Worm (Caenorhabditis elegans) whole organism, L1 larva: ENCODE measurements around the gene C17E7.12.

Experiments
- egl-27 ChIP-seq, 2 experiments: fragments of 150-350 bp in 1 of 2; sonication (generic microtip); optimal IDR thresholded peaks; 3 replicates each; lab custom pipeline; 2017 to 2018; ENCODE audit warnings: missing biosample characterization in 2 of 2, missing genetic modification characterization in 2 of 2, missing genetic modification reagents in 2 of 2
- fos-1 ChIP-seq: fragments of 150-350 bp; optimal IDR thresholded peaks from 2 replicates; lab custom pipeline; 2014; ENCODE audit warnings: missing biosample characterization, missing genetic modification characterization
- lin-13 ChIP-seq: fragments of 150-350 bp; optimal IDR thresholded peaks from 2 replicates; lab custom pipeline; 2014; ENCODE audit warnings: missing biosample characterization, missing genetic modification reagents, missing genetic modification characterization
- lin-35 ChIP-seq, 2 experiments: fragments of 150-350 bp; optimal IDR thresholded peaks; 2 replicates each; lab custom pipeline; 2014; ENCODE audit warnings: missing biosample characterization in 2 of 2, missing genetic modification characterization in 2 of 2, missing genetic modification reagents in 2 of 2
- nhr-237 ChIP-seq: fragments of 150-350 bp; optimal IDR thresholded peaks from 2 replicates; lab custom pipeline; 2014; ENCODE audit warnings: missing biosample characterization, missing genetic modification characterization
- pqm-1 ChIP-seq: sonication (generic microtip); optimal IDR thresholded peaks from 3 replicates; lab custom pipeline; 2017; ENCODE audit warnings: missing biosample characterization, missing genetic modification characterization
- skn-1 ChIP-seq: fragments of 150-350 bp; optimal IDR thresholded peaks from 2 replicates; lab custom pipeline; 2014; ENCODE audit warnings: missing biosample characterization, missing genetic modification characterization

DNA sequence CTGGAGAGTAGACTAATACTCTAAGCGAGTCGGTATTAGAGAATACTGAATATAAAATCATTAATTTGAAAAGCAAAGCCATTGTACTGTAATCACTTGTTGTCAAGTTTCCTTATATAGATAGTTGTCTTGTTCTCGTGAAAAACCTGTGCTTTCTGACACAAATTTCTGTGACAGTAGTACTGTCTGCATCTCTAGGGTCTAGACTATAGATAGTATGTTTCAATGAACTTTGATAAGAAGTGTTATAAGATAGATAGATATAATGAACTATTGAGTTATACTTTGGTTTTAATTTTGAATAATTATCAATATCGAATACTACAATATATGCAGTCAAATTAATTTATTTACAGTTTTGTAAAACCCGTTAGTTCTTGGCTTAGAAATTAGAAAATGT is 47.9 kb downstream of the C17E7.12 start, which contains the start of gene ugt-32:
- TF ChIP-seq skn-1 (no peak), fos-1 (tag; lab: Kevin White, UChicago) (no peak), egl-27 (tag; optimal IDR thresholded peaks at IDR 0.05; lab: Kevin White, UChicago) (no peak), lin-35 (GFP tag; optimal IDR thresholded peaks at IDR 0.05; lab: Kevin White, UChicago) (no peak), lin-13 (no peak), pqm-1 (tag; lab: Kevin White, UChicago) (no peak), nhr-237 (no peak)
